Worm (Caenorhabditis elegans) whole organism, midembryonic: ENCODE measurements around the gene str-57.

Source experiments
- T22C8.4 ChIP-seq: fragments of 200-800 bp; sonication (Bioruptor generic); IDR thresholded peaks from 2 replicates; pipeline ENCODE4 v1.3.6; 2022; ENCODE audit warnings: missing genetic modification characterization, missing compliant biosample characterization
- cog-1 ChIP-seq: sonication (generic microtip); optimal IDR thresholded peaks from 2 replicates; lab custom pipeline; 2016; ENCODE audit warnings: missing genetic modification characterization, missing compliant biosample characterization
- flt-1 ChIP-seq: fragments of 200-800 bp; sonication (Bioruptor generic); IDR thresholded peaks from 2 replicates; pipeline ENCODE4 v1.3.6; 2022; ENCODE audit warnings: missing genetic modification characterization, missing compliant biosample characterization
- klf-2 ChIP-seq: fragments of 200-800 bp; sonication (Bioruptor generic); conservative IDR thresholded peaks from 2 replicates; pipeline ENCODE4 v1.3.6; 2022; ENCODE audit warnings: missing genetic modification reagents, missing genetic modification characterization, missing compliant biosample characterization
- med-1 ChIP-seq: sonication (generic microtip); optimal IDR thresholded peaks from 2 replicates; lab custom pipeline; 2017; ENCODE audit warnings: missing genetic modification characterization, mild to moderate bottlenecking, missing compliant biosample characterization, antibody characterized with exemption, missing genetic modification reagents; ENCODE audit not compliant: insufficient read depth
- ref-1 ChIP-seq: fragments of 200-800 bp; sonication (Bioruptor generic); conservative IDR thresholded peaks from 2 replicates; pipeline ENCODE4 v1.3.6; 2022; ENCODE audit warnings: missing genetic modification reagents, missing genetic modification characterization, missing compliant biosample characterization
- tab-1 ChIP-seq: fragments of 200-800 bp; sonication (Bioruptor generic); IDR thresholded peaks from 2 replicates; pipeline ENCODE4 v1.3.6; 2022; ENCODE audit warnings: missing genetic modification characterization, missing compliant biosample characterization
- ztf-23 ChIP-seq: fragments of 200-800 bp; sonication (Bioruptor generic); IDR thresholded peaks from 2 replicates; pipeline ENCODE4 v1.3.6; 2022; ENCODE audit warnings: missing genetic modification reagents, missing genetic modification characterization, missing compliant biosample characterization
- ztf-29 ChIP-seq: fragments of 200-800 bp; sonication (Bioruptor generic); IDR thresholded peaks from 2 replicates; pipeline ENCODE4 v1.3.6; 2022; ENCODE audit warnings: missing genetic modification reagents, missing genetic modification characterization, missing compliant biosample characterization

- TF ChIP-seq flt-1: no peak
- TF ChIP-seq ref-1 (GFP tag; lab: Robert Waterston, UW): no peak
- TF ChIP-seq ztf-23 (GFP tag; lab: Robert Waterston, UW): no peak
- no peak for TF ChIP-seq med-1 (GFP tag; lab: Kevin White, UChicago)
- TF ChIP-seq T22C8.4 (GFP tag; lab: Robert Waterston, UW): no peak
- no peak for TF ChIP-seq cog-1
- no peak for TF ChIP-seq klf-2 (GFP tag; lab: Robert Waterston, UW)
- TF ChIP-seq ztf-29 (GFP tag; lab: Robert Waterston, UW): no peak
- no peak for TF ChIP-seq tab-1
These were observed 44.3 kb downstream of the str-57 start for ce11 chrV:15914774-15915173.
